Worm (Caenorhabditis elegans) whole organism, early embryonic: ENCODE measurements around the gene ZC239.6.

Experiments used
- F13C5.2 ChIP-seq: sonication (generic microtip); optimal IDR thresholded peaks from 2 replicates; lab custom pipeline; 2017; ENCODE audit warnings: mild to moderate bottlenecking, missing genetic modification characterization, inconsistent platforms, missing compliant biosample characterization
- ama-1 ChIP-seq: fragments of 150-350 bp; optimal IDR thresholded peaks from 2 replicates; lab custom pipeline; 2014
- ceh-13 ChIP-seq: fragments of 200-800 bp; sonication (Bioruptor generic); optimal IDR thresholded peaks from 2 replicates; lab custom pipeline; 2018; ENCODE audit warnings: mild to moderate bottlenecking, missing genetic modification characterization, missing compliant biosample characterization
- ceh-36 ChIP-seq: sonication (generic microtip); optimal IDR thresholded peaks from 2 replicates; lab custom pipeline; 2016; ENCODE audit warnings: missing genetic modification characterization, inconsistent platforms, missing compliant biosample characterization
- ets-7 ChIP-seq: sonication (generic microtip); optimal IDR thresholded peaks from 2 replicates; lab custom pipeline; 2016; ENCODE audit warnings: missing genotype, missing genetic modification characterization, missing compliant biosample characterization
- flt-1 ChIP-seq: fragments of 200-800 bp; sonication (Bioruptor generic); IDR thresholded peaks from 2 replicates; pipeline ENCODE4 v1.3.6; 2022; ENCODE audit warnings: missing genetic modification characterization, missing compliant biosample characterization
- hnd-1 ChIP-seq: sonication (generic microtip); optimal IDR thresholded peaks from 2 replicates; lab custom pipeline; 2016; ENCODE audit warnings: missing genetic modification characterization, missing compliant biosample characterization
- pes-1 ChIP-seq: fragments of 200-800 bp; sonication (Bioruptor generic); IDR thresholded peaks from 2 replicates; pipeline ENCODE4 v1.3.6; 2022; ENCODE audit warnings: missing genetic modification reagents, missing genetic modification characterization, missing compliant biosample characterization
- scrt-1 ChIP-seq: fragments of 200-800 bp; sonication (Bioruptor generic); IDR thresholded peaks from 2 replicates; pipeline ENCODE4 v1.3.6; 2022; ENCODE audit warnings: missing genetic modification characterization, missing compliant biosample characterization
- sea-1 ChIP-seq: fragments of 200-800 bp; sonication (Bioruptor generic); conservative IDR thresholded peaks from 2 replicates; pipeline ENCODE4 v1.3.6; 2022; ENCODE audit warnings: missing genetic modification characterization, missing compliant biosample characterization
- tra-4 ChIP-seq: sonication (generic microtip); optimal IDR thresholded peaks from 2 replicates; lab custom pipeline; 2017; ENCODE audit warnings: missing genetic modification characterization, missing compliant biosample characterization

DNA sequence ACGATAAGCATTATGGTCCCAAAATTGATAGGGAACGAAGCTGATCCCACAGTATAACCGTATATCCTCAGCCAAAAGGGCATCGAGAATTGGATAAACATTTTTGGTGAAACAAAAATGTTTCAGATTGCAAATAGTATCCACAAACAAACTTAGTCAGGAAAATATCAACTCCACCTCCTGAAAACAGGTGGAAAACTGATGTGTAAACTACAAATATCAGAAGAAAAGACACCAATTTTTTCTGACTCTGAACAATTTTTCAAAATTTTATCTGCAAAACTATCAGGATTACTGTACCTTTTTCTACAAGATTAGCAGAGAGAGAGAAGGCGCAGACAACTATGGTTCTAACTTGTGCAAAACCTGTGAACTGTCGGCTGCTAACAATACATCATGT is 6.9 kb upstream of the ZC239.6 start, which contains the start of gene sri-53:
- no peak for TF ChIP-seq F13C5.2 (tag; lab: Kevin White, UChicago)
- no peak for TF ChIP-seq ama-1 (lab: Kevin White, UChicago)
- TF ChIP-seq hnd-1 (tag; lab: Kevin White, UChicago): no peak
- TF ChIP-seq ceh-13 (GFP tag; lab: Kevin White, UChicago): no peak
- no peak for TF ChIP-seq pes-1 (GFP tag; lab: Robert Waterston, UW)
- no peak for TF ChIP-seq tra-4 (tag; lab: Kevin White, UChicago)
- no peak for TF ChIP-seq ceh-36 (tag; lab: Kevin White, UChicago)
- TF ChIP-seq sea-1 (GFP tag; lab: Robert Waterston, UW): no peak
- no peak for TF ChIP-seq scrt-1 (GFP tag; lab: Robert Waterston, UW)
- no peak for TF ChIP-seq flt-1 (GFP tag; lab: Robert Waterston, UW)
- TF ChIP-seq ets-7 (tag; lab: Kevin White, UChicago): no peak
